Worm (Caenorhabditis elegans) whole organism, midembryonic: ENCODE measurements around the gene set-8.
"Not testable (repeated sequence)": the region's sequence is repeated elsewhere in the genome, so short reads cannot be mapped to it uniquely, and the experiment has no call there.

ENCODE experiments used
- T22C8.4 ChIP-seq: fragments of 200-800 bp; sonication (Bioruptor generic); IDR thresholded peaks from 2 replicates; pipeline ENCODE4 v1.3.6; 2022; ENCODE audit warnings: missing genetic modification characterization, missing compliant biosample characterization
- cog-1 ChIP-seq: sonication (generic microtip); optimal IDR thresholded peaks from 2 replicates; lab custom pipeline; 2016; ENCODE audit warnings: missing genetic modification characterization, missing compliant biosample characterization
- flt-1 ChIP-seq: fragments of 200-800 bp; sonication (Bioruptor generic); IDR thresholded peaks from 2 replicates; pipeline ENCODE4 v1.3.6; 2022; ENCODE audit warnings: missing genetic modification characterization, missing compliant biosample characterization
- klf-2 ChIP-seq: fragments of 200-800 bp; sonication (Bioruptor generic); conservative IDR thresholded peaks from 2 replicates; pipeline ENCODE4 v1.3.6; 2022; ENCODE audit warnings: missing genetic modification reagents, missing genetic modification characterization, missing compliant biosample characterization
- med-1 ChIP-seq: sonication (generic microtip); optimal IDR thresholded peaks from 2 replicates; lab custom pipeline; 2017; ENCODE audit warnings: missing genetic modification characterization, mild to moderate bottlenecking, missing compliant biosample characterization, antibody characterized with exemption, missing genetic modification reagents; ENCODE audit not compliant: insufficient read depth
- ref-1 ChIP-seq: fragments of 200-800 bp; sonication (Bioruptor generic); conservative IDR thresholded peaks from 2 replicates; pipeline ENCODE4 v1.3.6; 2022; ENCODE audit warnings: missing genetic modification reagents, missing genetic modification characterization, missing compliant biosample characterization
- tab-1 ChIP-seq: fragments of 200-800 bp; sonication (Bioruptor generic); IDR thresholded peaks from 2 replicates; pipeline ENCODE4 v1.3.6; 2022; ENCODE audit warnings: missing genetic modification characterization, missing compliant biosample characterization
- ztf-23 ChIP-seq: fragments of 200-800 bp; sonication (Bioruptor generic); IDR thresholded peaks from 2 replicates; pipeline ENCODE4 v1.3.6; 2022; ENCODE audit warnings: missing genetic modification reagents, missing genetic modification characterization, missing compliant biosample characterization
- ztf-29 ChIP-seq: fragments of 200-800 bp; sonication (Bioruptor generic); IDR thresholded peaks from 2 replicates; pipeline ENCODE4 v1.3.6; 2022; ENCODE audit warnings: missing genetic modification reagents, missing genetic modification characterization, missing compliant biosample characterization

set-8 gene

DNA sequence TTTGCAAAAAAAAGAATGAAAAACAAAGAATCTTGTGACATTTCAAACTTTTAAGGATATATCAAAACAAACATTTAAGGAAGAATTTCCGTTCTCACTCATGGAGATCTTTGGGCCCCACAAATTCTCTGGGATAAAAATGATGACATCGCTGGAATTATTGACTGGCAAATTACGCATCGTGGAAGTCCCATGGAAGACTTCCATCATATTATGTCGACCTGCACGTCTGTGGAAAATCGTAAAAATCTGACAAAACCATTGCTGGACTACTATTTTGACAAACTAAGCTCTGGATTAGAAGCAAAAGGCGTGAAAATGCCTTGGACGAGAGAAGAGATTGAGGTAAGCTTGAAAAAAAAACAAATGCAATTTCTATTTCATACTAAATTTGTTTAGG, 29.0 kb upstream of the set-8 start:
- TF ChIP-seq cog-1 (tag; lab: Kevin White, UChicago) (no peak), flt-1 (no peak), med-1 (GFP tag; lab: Kevin White, UChicago) (no peak), ref-1 (GFP tag; lab: Robert Waterston, UW) (no peak), ztf-29 (GFP tag; lab: Robert Waterston, UW) (no peak), klf-2 (GFP tag; lab: Robert Waterston, UW) (no peak), tab-1 (no peak), T22C8.4 (no peak), ztf-23 (GFP tag; lab: Robert Waterston, UW) (no peak)

DNA sequence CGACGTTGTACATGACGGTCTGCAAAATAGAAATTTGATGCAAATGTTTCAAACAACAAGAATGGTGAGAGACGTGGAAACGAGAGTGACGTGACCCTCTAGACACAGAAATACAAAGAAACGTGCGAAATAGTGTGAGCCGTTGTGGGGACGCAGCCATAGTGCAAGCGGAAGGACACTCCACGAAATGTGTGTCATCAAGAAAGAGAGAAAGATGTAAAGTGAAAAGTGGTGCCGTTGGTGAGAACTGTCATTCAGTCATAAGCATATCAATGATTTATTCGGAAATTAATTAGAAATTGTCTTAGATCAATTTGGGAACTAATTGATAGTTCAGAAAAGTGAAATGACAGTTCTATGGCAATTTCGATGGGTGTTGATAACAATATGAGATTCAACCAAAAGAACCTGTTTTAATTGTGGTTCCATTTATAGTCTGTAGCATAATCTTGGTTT, 26.6 kb upstream of the set-8 start, which contains the start of gene C29F7.3:
Gene C29F7.3, minus strand, starts transcription at position 51 of the 456 bp plus-strand sequence.
- TF ChIP-seq T22C8.4 (no peak), ref-1 (GFP tag; lab: Robert Waterston, UW) (no peak), tab-1 (no peak), cog-1 (tag; lab: Kevin White, UChicago) (peak; percentile 58), flt-1 (no peak), ztf-23 (GFP tag; lab: Robert Waterston, UW) (no peak), med-1 (GFP tag; lab: Kevin White, UChicago) (no peak), ztf-29 (GFP tag; lab: Robert Waterston, UW) (no peak)

ce11 chrX:13421068-13421467, 25.4 kb upstream of the set-8 start:
- no peak for TF ChIP-seq flt-1
- no peak for TF ChIP-seq ztf-29 (GFP tag; lab: Robert Waterston, UW)
- no peak for TF ChIP-seq cog-1 (tag; lab: Kevin White, UChicago)
- TF ChIP-seq med-1 (GFP tag; lab: Kevin White, UChicago): no peak
- TF ChIP-seq ref-1 (GFP tag; lab: Robert Waterston, UW): no peak
- no peak for TF ChIP-seq klf-2 (GFP tag; lab: Robert Waterston, UW)
- TF ChIP-seq tab-1: no peak
- no peak for TF ChIP-seq T22C8.4
- no peak for TF ChIP-seq ztf-23 (GFP tag; lab: Robert Waterston, UW)

DNA sequence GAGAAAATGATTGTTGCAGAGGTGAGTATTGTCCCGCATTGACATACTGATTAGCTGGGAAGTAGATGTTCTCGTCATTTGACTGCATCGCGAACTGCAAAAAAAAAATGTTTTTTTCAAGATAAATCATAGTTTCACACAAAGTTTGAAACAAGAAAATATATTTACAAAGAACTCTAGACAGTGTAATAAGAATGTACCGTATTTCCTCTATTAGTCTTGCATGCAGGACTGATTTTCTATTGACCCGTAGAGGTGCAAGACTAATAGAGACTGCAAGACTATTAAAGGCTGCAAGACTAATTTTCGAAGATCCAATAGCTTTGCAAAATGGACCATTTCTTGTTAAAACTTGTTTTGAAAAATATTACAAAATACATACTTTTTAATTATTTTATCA, 23.2 kb upstream of the set-8 start, which contains the start of gene fkh-3:
Gene fkh-3, minus strand, starts transcription at position 101 of the 400 bp plus-strand sequence.
- TF ChIP-seq ztf-29 (GFP tag; lab: Robert Waterston, UW) (no peak), flt-1 (no peak), cog-1 (tag; lab: Kevin White, UChicago) (no peak), ztf-23 (GFP tag; lab: Robert Waterston, UW) (no peak), med-1 (GFP tag; lab: Kevin White, UChicago) (no peak), klf-2 (GFP tag; lab: Robert Waterston, UW) (no peak), ref-1 (GFP tag; lab: Robert Waterston, UW) (no peak), tab-1 (no peak), T22C8.4 (no peak)

DNA sequence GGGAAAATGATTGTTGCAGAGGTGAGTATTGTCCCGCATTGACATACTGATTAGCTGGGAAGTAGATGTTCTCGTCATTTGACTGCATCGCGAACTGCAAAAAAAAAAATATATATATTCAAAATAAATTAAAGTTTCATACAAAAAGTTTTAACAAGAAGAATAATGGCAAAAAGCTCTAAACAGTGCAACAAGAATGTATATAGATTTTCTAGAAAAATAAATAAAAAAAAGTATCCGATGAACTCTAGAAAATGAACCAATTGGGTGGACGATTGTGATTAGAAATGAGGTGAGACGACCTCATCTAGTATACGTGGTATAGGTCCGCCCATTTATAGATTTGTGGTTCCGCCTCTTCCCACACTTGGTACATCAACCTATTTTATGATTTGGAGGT, 17.8 kb upstream of the set-8 start, which contains the start of gene fkh-4:
Gene fkh-4, minus strand, starts transcription at position 101 of the 400 bp plus-strand sequence.
- TF ChIP-seq med-1 (GFP tag; lab: Kevin White, UChicago); ztf-29 (GFP tag; lab: Robert Waterston, UW); ztf-23 (GFP tag; lab: Robert Waterston, UW): not testable (repeated sequence)

DNA sequence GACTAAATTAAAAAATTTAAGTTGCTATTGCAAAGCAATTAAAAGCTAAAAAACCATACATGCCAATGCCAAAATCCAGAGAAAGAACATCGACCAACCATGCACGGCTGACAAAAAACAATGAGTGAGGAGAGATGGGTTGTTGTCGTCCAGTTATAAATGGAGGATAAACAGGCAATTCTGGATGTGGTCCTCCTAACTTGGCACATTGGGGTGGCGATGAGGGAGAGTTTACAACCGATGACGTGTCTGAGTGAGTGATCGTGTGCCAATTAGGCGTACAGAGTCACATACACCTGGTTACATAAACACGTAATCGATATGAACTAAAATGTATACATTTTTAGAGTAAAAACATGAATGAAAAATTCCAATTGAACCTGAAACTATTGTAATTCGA, 15.1 kb upstream of the set-8 start, which contains the start of gene C29F7.10:
Gene C29F7.10, minus strand, starts transcription at position 101 of the 400 bp plus-strand sequence.
- not testable (repeated sequence) for TF ChIP-seq ref-1 (GFP tag; lab: Robert Waterston, UW); tab-1; klf-2 (GFP tag; lab: Robert Waterston, UW)

- TF ChIP-seq ref-1 (GFP tag; lab: Robert Waterston, UW) (no peak), med-1 (GFP tag; lab: Kevin White, UChicago) (no peak), T22C8.4 (no peak), klf-2 (GFP tag; lab: Robert Waterston, UW) (no peak), cog-1 (tag; lab: Kevin White, UChicago) (no peak), ztf-23 (GFP tag; lab: Robert Waterston, UW) (no peak), flt-1 (no peak)
These were observed 11.4 kb upstream of the set-8 start for ce11 chrX:13435116-13435515.

DNA sequence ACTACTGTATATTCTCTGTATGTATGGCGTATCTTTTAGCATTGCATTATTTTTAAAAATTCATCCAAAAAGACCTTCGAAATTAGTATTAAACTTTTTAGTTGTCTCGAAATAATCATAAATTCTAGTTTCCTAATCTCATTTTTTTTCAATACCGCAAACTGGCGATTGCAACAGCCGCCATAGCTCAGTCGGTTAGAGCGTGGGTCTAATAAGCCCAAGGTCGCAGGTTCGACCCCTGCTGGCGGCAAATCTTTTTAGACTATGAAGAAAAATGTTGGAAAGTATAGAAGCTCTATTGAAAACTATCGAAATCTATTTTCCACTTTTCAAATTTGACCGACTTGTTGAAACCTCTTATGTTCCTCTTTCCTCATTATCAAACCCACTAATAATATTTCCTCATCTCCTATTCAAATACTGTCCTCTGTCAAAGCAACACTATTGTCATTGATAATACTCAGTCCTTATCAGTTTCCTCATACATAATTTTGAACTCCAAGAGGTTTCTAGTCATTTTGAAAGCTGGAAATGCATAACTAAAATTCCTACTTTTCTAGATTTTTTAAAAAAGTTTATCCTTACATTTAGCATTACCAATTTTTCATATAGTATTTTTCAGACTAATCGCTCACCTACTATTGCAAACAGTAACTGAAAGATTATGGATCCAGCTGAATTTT, 10.6 kb upstream of the set-8 start, which contains the start of gene jmjd-3.3:
Gene jmjd-3.3, plus strand, starts transcription at position 633 of the 683 bp plus-strand sequence.
- TF ChIP-seq ref-1 (GFP tag; lab: Robert Waterston, UW) (no peak), med-1 (GFP tag; lab: Kevin White, UChicago) (no peak), tab-1 (no peak)

DNA sequence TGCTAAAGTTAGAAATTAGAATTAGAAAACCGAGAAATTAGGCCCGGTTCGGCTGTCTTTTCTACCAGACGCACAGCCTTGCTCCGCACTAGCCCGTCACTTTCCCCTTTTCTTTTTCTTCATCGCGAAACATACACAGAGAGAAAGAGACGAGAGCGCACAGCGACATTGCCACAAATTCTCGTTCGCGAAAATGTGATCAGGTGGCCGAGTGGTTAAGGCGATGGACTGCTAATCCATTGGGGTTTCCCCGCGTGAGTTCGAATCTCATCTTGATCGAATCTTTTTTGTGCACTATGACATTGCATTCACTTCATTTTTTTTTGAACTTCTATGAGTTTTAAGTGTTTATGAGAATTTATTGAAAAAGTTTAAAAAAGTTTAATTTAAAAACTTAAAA, 4.1 kb upstream of the set-8 start:
- TF ChIP-seq flt-1: peak; percentile 65
- TF ChIP-seq T22C8.4: no peak
- 0 out of 2 replicates have a peak, but pooled peaks have one; percentile 19 for TF ChIP-seq klf-2 (GFP tag; lab: Robert Waterston, UW)
- no peak for TF ChIP-seq med-1 (GFP tag; lab: Kevin White, UChicago)
- peak; percentile 46 for TF ChIP-seq cog-1 (tag; lab: Kevin White, UChicago)
- TF ChIP-seq tab-1: no peak
- peak; percentile 70; the same call in 1 of the 2 replicates for TF ChIP-seq ztf-23 (GFP tag; lab: Robert Waterston, UW)
- no peak for TF ChIP-seq ztf-29 (GFP tag; lab: Robert Waterston, UW)
- TF ChIP-seq ref-1 (GFP tag; lab: Robert Waterston, UW): no peak

DNA sequence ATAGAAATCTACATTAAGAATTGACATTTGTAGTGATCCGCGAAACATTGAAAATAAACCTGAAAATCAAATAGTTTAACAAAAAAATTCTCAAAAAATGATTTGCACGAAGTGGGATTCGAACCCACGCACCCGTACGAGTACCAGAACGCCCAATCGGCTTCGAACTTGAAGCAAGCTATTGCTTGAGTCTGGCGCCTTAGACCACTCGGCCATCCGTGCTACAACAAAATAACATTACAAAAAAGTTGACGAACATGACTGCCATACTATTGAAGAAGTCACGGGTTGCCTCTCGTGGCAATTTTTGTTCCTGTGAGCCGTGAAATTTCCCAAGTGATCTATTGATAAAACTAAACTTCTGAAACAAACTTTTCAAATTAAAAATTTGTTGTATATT, 3.2 kb upstream of the set-8 start:
- TF ChIP-seq cog-1 (tag; lab: Kevin White, UChicago): no peak
- no peak for TF ChIP-seq ztf-29 (GFP tag; lab: Robert Waterston, UW)
- no peak for TF ChIP-seq T22C8.4
- no peak for TF ChIP-seq klf-2 (GFP tag; lab: Robert Waterston, UW)
- TF ChIP-seq ref-1 (GFP tag; lab: Robert Waterston, UW): no peak
- TF ChIP-seq med-1 (GFP tag; lab: Kevin White, UChicago): no peak
- TF ChIP-seq ztf-23 (GFP tag; lab: Robert Waterston, UW): no peak
- no peak for TF ChIP-seq flt-1
- TF ChIP-seq tab-1: no peak
